Fruit fly (Drosophila melanogaster): ENCODE results near the gene CG7458.

dm6 chr3L:21961892-21962518 is 7.1 kb downstream of the CG7458 start, which contains the start of gene Chs2:
- TF ChIP-seq br (GFP tag; optimal IDR thresholded peaks at IDR 0.05) (no peak), Myc (optimal IDR thresholded peaks at IDR 0.05) (no peak), Dif (GFP tag; optimal IDR thresholded peaks at IDR 0.05; ENCODE audit: partially characterized antibody) (no peak), sage (GFP tag; optimal IDR thresholded peaks at IDR 0.05) (no peak), pan (optimal IDR thresholded peaks at IDR 0.05) (no peak), dsf (GFP tag; optimal IDR thresholded peaks at IDR 0.05; ENCODE audit: borderline replicate concordance) (no peak), Rel (GFP tag; optimal IDR thresholded peaks at IDR 0.05) (no peak), Rel (tag; optimal IDR thresholded peaks at IDR 0.05) (no peak), rgr (GFP tag; optimal IDR thresholded peaks at IDR 0.05) (no peak), GATAd (GFP tag; optimal IDR thresholded peaks at IDR 0.05) (no peak), usp (GFP tag; optimal IDR thresholded peaks at IDR 0.05) (no peak), psq (GFP tag; optimal IDR thresholded peaks at IDR 0.05) (no peak), brk (GFP tag; optimal IDR thresholded peaks at IDR 0.05) (no peak), foxo (GFP tag; optimal IDR thresholded peaks at IDR 0.05) (no peak), woc (GFP tag; optimal IDR thresholded peaks at IDR 0.05) (no peak)
